Fruit fly (Drosophila melanogaster): ENCODE data around the gene Drsl2.
A peak's percentile ranks its signal among the peaks of the same experiment; 100 is the strongest.

Gene Drsl2

DNA sequence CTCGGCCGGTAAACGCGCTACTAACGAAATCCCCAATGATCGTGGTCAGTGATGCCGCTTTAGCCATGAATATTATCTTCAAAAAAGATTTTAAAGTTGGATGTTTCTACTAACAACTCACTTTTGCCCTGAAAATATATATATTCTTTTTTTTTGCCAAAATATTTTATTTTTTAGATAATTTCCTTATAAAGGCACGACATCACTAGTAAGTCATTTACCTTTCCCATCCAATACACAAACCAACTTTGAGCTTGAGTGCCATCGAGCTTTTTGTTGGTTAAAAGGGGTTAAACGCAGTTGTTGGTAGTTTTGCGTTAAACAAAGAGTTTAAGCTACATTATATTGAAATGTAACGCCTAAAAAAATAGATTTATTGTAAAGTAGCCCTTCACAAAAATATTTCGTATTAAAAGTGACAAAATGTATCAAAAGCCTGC lies 11.0 kb upstream of the Drsl2 start, which contains the start of gene CG14968:
Gene CG14968 (minus strand): TSS at position 26 of the 440 bp plus-strand sequence.
- TF ChIP-seq foxo (GFP tag; optimal IDR thresholded peaks at IDR 0.05) = peak; percentile 76 to 96
- no peak for TF ChIP-seq pan (optimal IDR thresholded peaks at IDR 0.05)
- no peak for TF ChIP-seq Dif (GFP tag; optimal IDR thresholded peaks at IDR 0.05; ENCODE audit: partially characterized antibody)
- no peak for TF ChIP-seq jim (GFP tag; optimal IDR thresholded peaks at IDR 0.05)
- TF ChIP-seq HLH106 (tag; optimal IDR thresholded peaks at IDR 0.05) = peak; percentile 95
- TF ChIP-seq Myc (optimal IDR thresholded peaks at IDR 0.05) = peak; percentile 93
- TF ChIP-seq ey (GFP tag; optimal IDR thresholded peaks at IDR 0.05) = peak; percentile 91
- TF ChIP-seq CG9705 (GFP tag; optimal IDR thresholded peaks at IDR 0.05) = peak; percentile 86
- TF ChIP-seq psq (GFP tag; optimal IDR thresholded peaks at IDR 0.05) = peak; percentile 94
- peak; percentile 92 for TF ChIP-seq dmrt93B (GFP tag; optimal IDR thresholded peaks at IDR 0.05)
- peak; percentile 83 for TF ChIP-seq Hr83 (GFP tag; optimal IDR thresholded peaks at IDR 0.05; ENCODE audit: poor library complexity, severe bottlenecking)
- peak; percentile 98 for TF ChIP-seq rgr (GFP tag; optimal IDR thresholded peaks at IDR 0.05)
- peak; percentile 90 for TF ChIP-seq CG32264 (GFP tag; optimal IDR thresholded peaks at IDR 0.05)
- TF ChIP-seq sage (GFP tag; optimal IDR thresholded peaks at IDR 0.05) = peak; percentile 96
- TF ChIP-seq h (GFP tag; optimal IDR thresholded peaks at IDR 0.05) = peak; percentile 99
- peak; percentile 85 for TF ChIP-seq CrebA (GFP tag; optimal IDR thresholded peaks at IDR 0.05; ENCODE audit: borderline replicate concordance)
- peak; percentile 16 for TF ChIP-seq GATAd (GFP tag; optimal IDR thresholded peaks at IDR 0.05)
- TF ChIP-seq Mio (GFP tag; optimal IDR thresholded peaks at IDR 0.05) = peak; percentile 26
- peak; percentile 86 for TF ChIP-seq Hnf4 (GFP tag; optimal IDR thresholded peaks at IDR 0.05)
- peak; percentile 98 for TF ChIP-seq OdsH (GFP tag; optimal IDR thresholded peaks at IDR 0.05)
- TF ChIP-seq dl (GFP tag; optimal IDR thresholded peaks at IDR 0.05; ENCODE audit: insufficient read depth in 1 of 2, partially characterized antibody in 2 of 2) = no peak
- TF ChIP-seq fru (GFP tag; optimal IDR thresholded peaks at IDR 0.05) = peak; percentile 92
- TF ChIP-seq Rel (GFP tag; optimal IDR thresholded peaks at IDR 0.05) = peak; percentile 70
- peak; percentile 92 for TF ChIP-seq Rel (tag; optimal IDR thresholded peaks at IDR 0.05)
- no peak for TF ChIP-seq Vsx2 (GFP tag; optimal IDR thresholded peaks at IDR 0.05; ENCODE audit: partially characterized antibody)
- TF ChIP-seq tai (GFP tag; optimal IDR thresholded peaks at IDR 0.05) = peak; percentile 72
- TF ChIP-seq woc (GFP tag; optimal IDR thresholded peaks at IDR 0.05) = peak; percentile 78
- no peak for TF ChIP-seq N (GFP tag; optimal IDR thresholded peaks at IDR 0.05)
- peak; percentile 91 for TF ChIP-seq sv (GFP tag; optimal IDR thresholded peaks at IDR 0.05)
- TF ChIP-seq Dfd (GFP tag; optimal IDR thresholded peaks at IDR 0.05) = no peak
- TF ChIP-seq brk (GFP tag; optimal IDR thresholded peaks at IDR 0.05) = peak; percentile 93
- TF ChIP-seq Sp1 (GFP tag; optimal IDR thresholded peaks at IDR 0.05) = peak; percentile 98
- TF ChIP-seq Abd-B (GFP tag; optimal IDR thresholded peaks at IDR 0.05) = no peak
- TF ChIP-seq dsf (GFP tag; optimal IDR thresholded peaks at IDR 0.05; ENCODE audit: borderline replicate concordance) = peak; percentile 43
- TF ChIP-seq Jra (GFP tag; optimal IDR thresholded peaks at IDR 0.05) = peak; percentile 63
- peak; percentile 90 for TF ChIP-seq br (GFP tag; optimal IDR thresholded peaks at IDR 0.05)

DNA sequence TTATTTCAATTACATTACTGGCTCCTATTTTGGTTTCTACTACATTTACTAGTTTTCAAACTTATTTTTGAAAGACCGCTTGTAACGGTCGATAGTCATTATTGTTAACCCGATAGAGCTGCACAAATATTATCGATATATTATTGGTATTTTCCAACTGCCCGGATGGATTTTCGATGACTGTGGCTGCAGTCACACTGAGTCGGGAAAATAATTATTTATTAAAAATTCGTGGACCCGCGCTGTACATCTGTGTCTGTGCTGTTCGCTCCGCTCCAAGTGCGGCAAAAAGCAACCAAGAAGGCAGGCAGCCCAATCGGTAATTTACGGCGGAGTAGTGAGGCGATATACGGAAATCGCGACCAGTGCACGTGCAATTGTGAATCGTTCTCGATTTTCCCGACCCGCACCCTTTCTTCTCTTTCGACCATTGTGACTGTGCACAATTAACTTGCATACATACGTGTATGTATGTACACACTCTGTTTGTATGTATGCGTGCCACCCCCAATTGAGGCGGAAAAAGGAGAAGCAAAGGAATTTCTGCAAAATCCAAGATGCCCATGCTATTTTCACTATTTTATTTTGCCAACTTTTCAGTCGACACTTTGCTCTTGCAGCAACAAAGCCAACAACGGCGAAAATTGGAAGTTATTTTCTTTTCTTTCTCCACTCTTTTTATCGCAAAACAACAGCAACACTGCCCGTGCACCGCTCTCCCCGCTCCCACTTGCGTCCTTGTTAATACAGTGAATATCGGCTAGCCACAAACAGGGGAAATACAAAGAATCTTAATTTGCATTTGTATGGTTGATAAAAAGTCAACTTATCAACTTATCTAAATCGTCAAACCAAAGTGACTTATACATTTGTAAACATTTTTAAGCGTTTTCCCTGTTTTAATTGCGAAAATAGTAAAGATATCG lies 10.4 kb upstream of the Drsl2 start, which contains the start of gene ZnT63C:
Gene ZnT63C (plus strand): TSS at position 175 of the 926 bp plus-strand sequence.
- no peak for TF ChIP-seq Dfd (GFP tag; optimal IDR thresholded peaks at IDR 0.05)
- peak; percentile 9 for TF ChIP-seq Hnf4 (GFP tag; optimal IDR thresholded peaks at IDR 0.05)
- TF ChIP-seq dl (GFP tag; optimal IDR thresholded peaks at IDR 0.05; ENCODE audit: insufficient read depth in 1 of 2, partially characterized antibody in 2 of 2) = no peak
- TF ChIP-seq dsf (GFP tag; optimal IDR thresholded peaks at IDR 0.05; ENCODE audit: borderline replicate concordance) = no peak
- TF ChIP-seq Hr78 (GFP tag; optimal IDR thresholded peaks at IDR 0.05) = no peak
- peak; percentile 39 for TF ChIP-seq jim (GFP tag; optimal IDR thresholded peaks at IDR 0.05)
- TF ChIP-seq Jra (GFP tag; optimal IDR thresholded peaks at IDR 0.05) = no peak
- TF ChIP-seq Dif (GFP tag; optimal IDR thresholded peaks at IDR 0.05; ENCODE audit: partially characterized antibody) = peak; percentile 39
- TF ChIP-seq pan (optimal IDR thresholded peaks at IDR 0.05) = no peak
- TF ChIP-seq Mio (GFP tag; optimal IDR thresholded peaks at IDR 0.05) = no peak
- TF ChIP-seq lola (GFP tag; optimal IDR thresholded peaks at IDR 0.05) = no peak
- no peak for TF ChIP-seq tai (GFP tag; optimal IDR thresholded peaks at IDR 0.05)
- no peak for TF ChIP-seq br (GFP tag; optimal IDR thresholded peaks at IDR 0.05)
- no peak for TF ChIP-seq CG9705 (GFP tag; optimal IDR thresholded peaks at IDR 0.05)
- TF ChIP-seq h (GFP tag; optimal IDR thresholded peaks at IDR 0.05) = peak; percentile 39
- no peak for TF ChIP-seq fru (GFP tag; optimal IDR thresholded peaks at IDR 0.05)
- TF ChIP-seq woc (GFP tag; optimal IDR thresholded peaks at IDR 0.05) = peak; percentile 23
- peak; percentile 25 for TF ChIP-seq Vsx2 (GFP tag; optimal IDR thresholded peaks at IDR 0.05; ENCODE audit: partially characterized antibody)
- TF ChIP-seq sv (GFP tag; optimal IDR thresholded peaks at IDR 0.05) = no peak
- no peak for TF ChIP-seq Rel (GFP tag; optimal IDR thresholded peaks at IDR 0.05)
- peak; percentile 77 for TF ChIP-seq Rel (tag; optimal IDR thresholded peaks at IDR 0.05)
- no peak for TF ChIP-seq usp (GFP tag; optimal IDR thresholded peaks at IDR 0.05)
- TF ChIP-seq psq (GFP tag; optimal IDR thresholded peaks at IDR 0.05) = no peak
- no peak for TF ChIP-seq Hr83 (GFP tag; optimal IDR thresholded peaks at IDR 0.05; ENCODE audit: poor library complexity, severe bottlenecking)
- no peak for TF ChIP-seq GATAd (GFP tag; optimal IDR thresholded peaks at IDR 0.05)
- no peak for TF ChIP-seq brk (GFP tag; optimal IDR thresholded peaks at IDR 0.05)
- no peak for TF ChIP-seq foxo (GFP tag; optimal IDR thresholded peaks at IDR 0.05)
- no peak for TF ChIP-seq Abd-B (GFP tag; optimal IDR thresholded peaks at IDR 0.05)
- no peak for TF ChIP-seq Myc (optimal IDR thresholded peaks at IDR 0.05)
- TF ChIP-seq CG32264 (GFP tag; optimal IDR thresholded peaks at IDR 0.05) = no peak
- TF ChIP-seq ey (GFP tag; optimal IDR thresholded peaks at IDR 0.05) = no peak
- TF ChIP-seq Sp1 (GFP tag; optimal IDR thresholded peaks at IDR 0.05) = peak; percentile 21
- TF ChIP-seq sage (GFP tag; optimal IDR thresholded peaks at IDR 0.05) = peak; percentile 27
- no peak for TF ChIP-seq OdsH (GFP tag; optimal IDR thresholded peaks at IDR 0.05)
- TF ChIP-seq HLH106 (tag; optimal IDR thresholded peaks at IDR 0.05) = peak; percentile 19
- no peak for TF ChIP-seq dmrt93B (GFP tag; optimal IDR thresholded peaks at IDR 0.05)
- no peak for TF ChIP-seq rgr (GFP tag; optimal IDR thresholded peaks at IDR 0.05)
- no peak for TF ChIP-seq CrebA (GFP tag; optimal IDR thresholded peaks at IDR 0.05; ENCODE audit: borderline replicate concordance)
- no peak for TF ChIP-seq N (GFP tag; optimal IDR thresholded peaks at IDR 0.05)
